Worm (Caenorhabditis elegans) whole organism, L4 larva: ENCODE measurements around the gene F55C9.5.

ENCODE experiments used
- ama-1 ChIP-seq: fragments of 150-350 bp; optimal IDR thresholded peaks from 2 replicates; lab custom pipeline; 2014; ENCODE audit warnings: inconsistent platforms, mixed read lengths
- ceh-44 ChIP-seq: fragments of 200-800 bp; sonication (Bioruptor generic); IDR thresholded peaks from 2 replicates; pipeline ENCODE4 v1.3.6; 2022; ENCODE audit warnings: missing genetic modification reagents, missing genetic modification characterization, missing compliant biosample characterization
- daf-8 ChIP-seq: fragments of 200-800 bp; sonication (Bioruptor generic); IDR thresholded peaks from 2 replicates; pipeline ENCODE4 v1.3.6; 2022; ENCODE audit warnings: missing genetic modification characterization, missing compliant biosample characterization
- lin-13 ChIP-seq: fragments of 150-350 bp; optimal IDR thresholded peaks from 2 replicates; lab custom pipeline; 2014; ENCODE audit warnings: missing biosample characterization, missing genetic modification reagents, missing genetic modification characterization
- lin-15B ChIP-seq: fragments of 150-350 bp; sonication (generic microtip); optimal IDR thresholded peaks from 3 replicates; lab custom pipeline; 2014; ENCODE audit warnings: missing biosample characterization, missing genetic modification characterization
- lin-39 ChIP-seq: fragments of 150-350 bp; optimal IDR thresholded peaks from 2 replicates; lab custom pipeline; 2014; ENCODE audit warnings: missing biosample characterization, missing genetic modification reagents, missing genetic modification characterization
- nhr-28 ChIP-seq: fragments of 150-350 bp; optimal IDR thresholded peaks from 2 replicates; lab custom pipeline; 2014; ENCODE audit warnings: missing biosample characterization, missing genetic modification characterization
- snpc-4 ChIP-seq: fragments of 150-350 bp; optimal IDR thresholded peaks from 2 replicates; lab custom pipeline; 2014; ENCODE audit warnings: missing biosample characterization, missing genetic modification characterization

DNA sequence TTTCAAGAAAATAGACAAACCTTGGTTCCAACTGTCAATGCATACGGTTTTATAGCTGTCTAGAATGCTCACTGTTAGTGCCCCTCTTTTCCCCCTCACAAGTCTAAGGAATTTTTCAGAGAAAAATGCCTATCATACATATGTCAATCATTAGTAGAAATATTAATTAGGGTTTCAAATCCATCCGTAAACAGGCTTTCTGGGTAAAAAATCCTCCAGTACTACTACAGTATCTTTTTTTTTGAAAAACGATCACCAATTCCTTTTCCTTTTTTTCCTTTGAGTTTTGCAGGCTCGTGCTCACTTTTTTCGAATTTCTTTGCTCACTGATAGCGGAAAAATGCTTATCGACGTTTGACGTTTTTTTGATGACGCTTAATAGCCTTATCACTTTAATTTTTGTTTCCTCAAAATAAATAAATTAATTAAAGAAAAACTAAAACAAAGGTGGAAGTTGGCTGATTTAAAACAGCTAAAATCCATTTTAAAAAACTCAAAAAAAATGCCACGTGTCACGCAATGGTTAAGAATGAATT is 26.6 kb upstream of the F55C9.5 start, which contains the start of gene C43D7.7:
- TF ChIP-seq lin-15B (no peak), daf-8 (no peak), lin-13 (GFP tag; lab: Kevin White, UChicago) (no peak), nhr-28 (tag; lab: Kevin White, UChicago) (no peak), snpc-4 (tag; lab: Kevin White, UChicago) (no peak), lin-39 (no peak), ama-1 (lab: Kevin White, UChicago) (no peak), ceh-44 (GFP tag; lab: Robert Waterston, UW) (no peak)
